Worm (Caenorhabditis elegans) whole organism, L4 larva: ENCODE data around the gene clhm-1.
A peak's percentile ranks its signal among the peaks of the same experiment; 100 is the strongest.

Source experiments
- F26F4.8 ChIP-seq: fragments of 200-800 bp; sonication (Bioruptor generic); conservative IDR thresholded peaks from 2 replicates; pipeline ENCODE4 v1.3.6; 2022; ENCODE audit warnings: missing genetic modification characterization, missing compliant biosample characterization
- F37D6.2 ChIP-seq: sonication (generic microtip); optimal IDR thresholded peaks from 2 replicates; lab custom pipeline; 2016; ENCODE audit warnings: mild to moderate bottlenecking, missing genetic modification characterization, missing compliant biosample characterization
- R02D3.7 ChIP-seq: fragments of 150-350 bp; sonication (generic microtip); optimal IDR thresholded peaks from 3 replicates; lab custom pipeline; 2014; ENCODE audit warnings: missing biosample characterization, missing genetic modification characterization
- Y105C5A.15 ChIP-seq: fragments of 200-800 bp; sonication (Bioruptor generic); IDR thresholded peaks from 2 replicates; pipeline ENCODE4 v1.3.6; 2022; ENCODE audit warnings: missing genetic modification characterization, missing compliant biosample characterization
- Y5F2A.4 ChIP-seq: fragments of 200-800 bp; sonication (Bioruptor generic); optimal IDR thresholded peaks from 2 replicates; lab custom pipeline; 2018; ENCODE audit warnings: mild to moderate bottlenecking, missing genetic modification characterization, missing compliant biosample characterization
- aha-1 ChIP-seq: fragments of 150-350 bp; peaks from one replicate; lab custom pipeline; 2014; ENCODE audit warnings: missing biosample characterization, missing genetic modification characterization
- aly-2 ChIP-seq: sonication (generic microtip); optimal IDR thresholded peaks from 2 replicates; lab custom pipeline; 2018; ENCODE audit warnings: missing biosample characterization, missing genetic modification characterization
- arid-1 ChIP-seq: fragments of 200-800 bp; sonication (Bioruptor generic); conservative IDR thresholded peaks from 2 replicates; pipeline ENCODE4 v1.3.6; 2022; ENCODE audit warnings: missing genetic modification reagents, missing genetic modification characterization, missing compliant biosample characterization
- ceh-32 ChIP-seq: sonication (generic microtip); optimal IDR thresholded peaks from 2 replicates; lab custom pipeline; 2016; ENCODE audit warnings: mild to moderate bottlenecking, missing genetic modification characterization, missing compliant biosample characterization; ENCODE audit not compliant: poor library complexity
- ceh-44 ChIP-seq: fragments of 200-800 bp; sonication (Bioruptor generic); IDR thresholded peaks from 2 replicates; pipeline ENCODE4 v1.3.6; 2022; ENCODE audit warnings: missing genetic modification reagents, missing genetic modification characterization, missing compliant biosample characterization
- ceh-82 ChIP-seq: sonication (generic microtip); optimal IDR thresholded peaks from 2 replicates; lab custom pipeline; 2017; ENCODE audit warnings: missing biosample characterization, missing genetic modification characterization
- ces-1 ChIP-seq: fragments of 150-350 bp; sonication (generic microtip); optimal IDR thresholded peaks from 4 replicates; lab custom pipeline; 2014; ENCODE audit warnings: missing biosample characterization, missing genetic modification reagents, missing genetic modification characterization
- cey-2 ChIP-seq: sonication (generic microtip); optimal IDR thresholded peaks from 3 replicates; lab custom pipeline; 2017; ENCODE audit warnings: missing genetic modification characterization, mild to moderate bottlenecking, missing compliant biosample characterization, antibody characterized with exemption, borderline replicate concordance; ENCODE audit not compliant: insufficient read depth
- ctbp-1 ChIP-seq: fragments of 200-800 bp; sonication (Bioruptor generic); IDR thresholded peaks from 2 replicates; pipeline ENCODE4 v1.3.6; 2022; ENCODE audit warnings: missing genetic modification reagents, missing genetic modification characterization, missing compliant biosample characterization
- daf-12 ChIP-seq: fragments of 150-350 bp; optimal IDR thresholded peaks from 2 replicates; lab custom pipeline; 2014; ENCODE audit warnings: missing biosample characterization, missing genetic modification reagents, missing genetic modification characterization
- daf-16 ChIP-seq, 3 experiments: sonication (generic microtip); optimal IDR thresholded peaks; 2 replicates each; lab custom pipeline; 2016 to 2017; ENCODE audit warnings: missing genetic modification characterization in 3 of 3, missing genetic modification reagents in 3 of 3, mild to moderate bottlenecking in 2 of 3, missing compliant biosample characterization in 2 of 3, missing biosample characterization in 1 of 3, moderate library complexity in 1 of 3
- dmd-6 ChIP-seq: fragments of 200-800 bp; sonication (Bioruptor generic); IDR thresholded peaks from 2 replicates; pipeline ENCODE4 v1.3.6; 2022; ENCODE audit warnings: missing genetic modification reagents, missing genetic modification characterization, missing compliant biosample characterization
- dmd-8 ChIP-seq: fragments of 200-800 bp; sonication (Bioruptor generic); IDR thresholded peaks from 2 replicates; pipeline ENCODE4 v1.3.6; 2022; ENCODE audit warnings: missing genetic modification characterization, missing compliant biosample characterization
- dve-1 ChIP-seq: sonication (generic microtip); optimal IDR thresholded peaks from 2 replicates; lab custom pipeline; 2017; ENCODE audit warnings: antibody characterized with exemption, mild to moderate bottlenecking, missing genetic modification characterization, missing compliant biosample characterization; ENCODE audit not compliant: insufficient read depth
- egl-43 ChIP-seq: fragments of 200-800 bp; sonication (Bioruptor generic); IDR thresholded peaks from 2 replicates; pipeline ENCODE4 v1.3.6; 2022; ENCODE audit warnings: missing genetic modification reagents, missing genetic modification characterization, missing compliant biosample characterization
- fkh-10 ChIP-seq: fragments of 150-350 bp; optimal IDR thresholded peaks from 2 replicates; lab custom pipeline; 2014; ENCODE audit warnings: missing biosample characterization, missing genetic modification reagents, missing genetic modification characterization
- hif-1 ChIP-seq, 2 experiments: sonication (generic microtip); optimal IDR thresholded peaks; 2 replicates each; lab custom pipeline; 2016 to 2017; ENCODE audit warnings: missing compliant biosample characterization in 2 of 2, missing genetic modification characterization in 2 of 2, missing genetic modification reagents in 2 of 2, missing genotype in 2 of 2, mild to moderate bottlenecking in 1 of 2
- hlh-11 ChIP-seq: fragments of 200-800 bp; sonication (Bioruptor generic); optimal IDR thresholded peaks from 2 replicates; lab custom pipeline; 2018; ENCODE audit warnings: mild to moderate bottlenecking, missing genetic modification characterization, missing compliant biosample characterization
- hlh-30 ChIP-seq: sonication (generic microtip); optimal IDR thresholded peaks from 2 replicates; lab custom pipeline; 2017; ENCODE audit warnings: antibody characterized with exemption, mild to moderate bottlenecking, missing genetic modification characterization, missing compliant biosample characterization; ENCODE audit not compliant: insufficient read depth
- hmg-1.1 ChIP-seq: fragments of 200-800 bp; sonication (Bioruptor generic); IDR thresholded peaks from 2 replicates; pipeline ENCODE4 v1.3.6; 2022; ENCODE audit warnings: missing genetic modification reagents, missing genetic modification characterization, missing compliant biosample characterization
- jun-1 ChIP-seq: fragments of 150-350 bp; optimal IDR thresholded peaks from 2 replicates; lab custom pipeline; 2014; ENCODE audit warnings: missing biosample characterization, missing genetic modification reagents, missing genetic modification characterization
- lin-29 ChIP-seq: fragments of 200-800 bp; sonication (Bioruptor generic); IDR thresholded peaks from 2 replicates; pipeline ENCODE4 v1.3.6; 2022; ENCODE audit warnings: missing genetic modification reagents, missing genetic modification characterization, missing compliant biosample characterization
- lsy-2 ChIP-seq, 2 experiments: fragments of 150-350 bp in 1 of 2; sonication (generic microtip) in 1 of 2; optimal IDR thresholded peaks; 2 replicates each; lab custom pipeline; 2014 to 2017; ENCODE audit warnings: missing biosample characterization in 2 of 2, missing genetic modification characterization in 2 of 2
- madf-5 ChIP-seq, 2 experiments: fragments of 200-800 bp; sonication (Bioruptor generic); IDR thresholded peaks; 2 replicates each; pipeline ENCODE4 v1.3.6; 2022; ENCODE audit warnings: missing compliant biosample characterization in 2 of 2, missing genetic modification characterization in 2 of 2
- mdl-1 ChIP-seq, 2 experiments: fragments of 150-350 bp in 1 of 2; sonication (generic microtip) in 1 of 2; optimal IDR thresholded peaks; 2 replicates each; lab custom pipeline; 2014 to 2017; ENCODE audit warnings: missing biosample characterization in 2 of 2, missing genetic modification characterization in 2 of 2
- mdt-29 ChIP-seq: fragments of 200-800 bp; sonication (Bioruptor generic); IDR thresholded peaks from 2 replicates; pipeline ENCODE4 v1.3.6; 2022; ENCODE audit warnings: missing genetic modification reagents, missing genetic modification characterization, missing compliant biosample characterization
- mep-1 ChIP-seq: fragments of 150-350 bp; sonication (generic microtip); optimal IDR thresholded peaks from 3 replicates; lab custom pipeline; 2014; ENCODE audit warnings: missing biosample characterization, missing genetic modification characterization
- mes-2 ChIP-seq: sonication (generic microtip); optimal IDR thresholded peaks from 2 replicates; lab custom pipeline; 2016; ENCODE audit warnings: missing genotype, mild to moderate bottlenecking, missing genetic modification characterization, missing compliant biosample characterization; ENCODE audit not compliant: poor library complexity, severe bottlenecking
- mxl-2 ChIP-seq: fragments of 200-800 bp; sonication (Bioruptor generic); conservative IDR thresholded peaks from 2 replicates; pipeline ENCODE4 v1.3.6; 2022; ENCODE audit warnings: missing genetic modification reagents, missing genetic modification characterization, missing compliant biosample characterization
- mxl-3 ChIP-seq: fragments of 200-800 bp; sonication (Bioruptor generic); optimal IDR thresholded peaks from 2 replicates; lab custom pipeline; 2018; ENCODE audit warnings: mild to moderate bottlenecking, missing genetic modification characterization, missing compliant biosample characterization
- nhr-102 ChIP-seq: sonication (generic microtip); optimal IDR thresholded peaks from 2 replicates; lab custom pipeline; 2016; ENCODE audit warnings: mild to moderate bottlenecking, missing genetic modification characterization, moderate library complexity, missing compliant biosample characterization
- nhr-11 ChIP-seq: fragments of 150-350 bp; optimal IDR thresholded peaks from 2 replicates; lab custom pipeline; 2014; ENCODE audit warnings: missing biosample characterization, missing genetic modification characterization
- nhr-111 ChIP-seq: fragments of 200-800 bp; sonication (Bioruptor generic); optimal IDR thresholded peaks from 2 replicates; lab custom pipeline; 2018; ENCODE audit warnings: mild to moderate bottlenecking, missing genetic modification characterization, missing compliant biosample characterization
- nhr-237 ChIP-seq: sonication (generic microtip); optimal IDR thresholded peaks from 2 replicates; lab custom pipeline; 2017; ENCODE audit warnings: missing biosample characterization, missing genetic modification characterization
- php-3 ChIP-seq: fragments of 200-800 bp; sonication (Bioruptor generic); IDR thresholded peaks from 2 replicates; pipeline ENCODE4 v1.3.6; 2022; ENCODE audit warnings: missing genetic modification reagents, missing genetic modification characterization, missing compliant biosample characterization
- pqm-1 ChIP-seq: sonication (generic microtip); optimal IDR thresholded peaks from 2 replicates; lab custom pipeline; 2017; ENCODE audit warnings: missing biosample characterization, missing genetic modification characterization
- saeg-2 ChIP-seq: fragments of 200-800 bp; sonication (Bioruptor generic); IDR thresholded peaks from 2 replicates; pipeline ENCODE4 v1.3.6; 2022; ENCODE audit warnings: missing genetic modification reagents, missing genetic modification characterization, missing compliant biosample characterization
- set-16 ChIP-seq: fragments of 200-800 bp; sonication (Bioruptor generic); IDR thresholded peaks from 2 replicates; pipeline ENCODE4 v1.3.6; 2022; ENCODE audit warnings: missing genetic modification reagents, missing genetic modification characterization, missing compliant biosample characterization
- snpc-4 ChIP-seq: fragments of 150-350 bp; optimal IDR thresholded peaks from 2 replicates; lab custom pipeline; 2014; ENCODE audit warnings: missing biosample characterization, missing genetic modification characterization
- tra-1 ChIP-seq: fragments of 200-800 bp; sonication (Bioruptor generic); IDR thresholded peaks from 2 replicates; pipeline ENCODE4 v1.3.6; 2022; ENCODE audit warnings: missing genetic modification reagents, missing genetic modification characterization, missing compliant biosample characterization
- unc-39 ChIP-seq: sonication (generic microtip); optimal IDR thresholded peaks from 2 replicates; lab custom pipeline; 2017; ENCODE audit warnings: missing biosample characterization, missing genetic modification characterization
- unc-62 ChIP-seq, 3 experiments: fragments of 150-350 bp in 1 of 3; sonication (generic microtip); optimal IDR thresholded peaks in 2 of 3; peaks in 1 of 3; 1 replicate in 1 of 3; 2 replicates in 2 of 3; lab custom pipeline; 2014 to 2017; ENCODE audit warnings: missing biosample characterization in 3 of 3, missing genetic modification characterization in 3 of 3, missing genetic modification reagents in 3 of 3, missing genotype in 1 of 3
- zfp-2 ChIP-seq: sonication (generic microtip); optimal IDR thresholded peaks from 2 replicates; lab custom pipeline; 2016; ENCODE audit warnings: mild to moderate bottlenecking, missing genetic modification characterization, missing compliant biosample characterization
- zip-2 ChIP-seq: fragments of 150-350 bp; optimal IDR thresholded peaks from 2 replicates; lab custom pipeline; 2014; ENCODE audit warnings: missing biosample characterization, missing genetic modification characterization
- ztf-11 ChIP-seq: fragments of 150-350 bp; optimal IDR thresholded peaks from 2 replicates; lab custom pipeline; 2014; ENCODE audit warnings: missing biosample characterization, missing genetic modification characterization

clhm-1 gene

DNA sequence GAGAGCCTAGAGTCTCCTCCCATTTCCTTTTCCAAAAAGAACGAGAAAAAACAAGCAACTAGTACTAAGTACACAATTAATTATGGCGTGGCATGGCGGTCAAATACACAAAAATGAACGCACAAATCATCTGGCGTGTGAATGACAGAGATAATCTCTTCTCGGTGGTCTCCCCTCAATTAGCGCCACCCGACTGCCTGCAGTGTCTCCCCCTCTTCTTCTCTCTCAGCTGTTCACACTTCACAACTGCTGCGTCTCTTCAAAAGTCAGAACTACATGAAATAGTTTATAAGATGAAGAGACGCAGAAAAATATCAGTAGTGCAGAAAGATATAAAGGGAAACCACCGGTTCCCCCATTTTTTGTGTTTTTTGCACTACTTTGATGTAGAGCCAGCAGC, 43.4 kb downstream of the clhm-1 start (continued):
- TF ChIP-seq hif-1 (tag; optimal IDR thresholded peaks at IDR 0.05; lab: Kevin White, UChicago) (no peak), daf-16 (GFP tag; optimal IDR thresholded peaks at IDR 0.05; lab: Kevin White, UChicago) (no peak), daf-16 (tag; optimal IDR thresholded peaks at IDR 0.05; lab: Kevin White, UChicago) (peak; percentile 23), saeg-2 (GFP tag; lab: Robert Waterston, UW) (no peak), ctbp-1 (GFP tag; lab: Robert Waterston, UW) (peak; percentile 43; the same call in 1 of the 2 replicates), unc-39 (tag; lab: Kevin White, UChicago) (no peak), dve-1 (peak; percentile 67), mes-2 (tag; lab: Kevin White, UChicago) (peak; percentile 43), cey-2 (tag; lab: Kevin White, UChicago) (peak; percentile 19), mep-1 (peak; percentile 62), nhr-237 (tag; lab: Kevin White, UChicago) (no peak), lin-29 (GFP tag; lab: Robert Waterston, UW) (no peak), php-3 (no peak), nhr-102 (tag; lab: Kevin White, UChicago) (no peak), unc-62 (GFP tag; optimal IDR thresholded peaks at IDR 0.05 in 1 of 2; lab: Kevin White, UChicago) (no peak), unc-62 (tag; optimal IDR thresholded peaks at IDR 0.05; lab: Kevin White, UChicago) (no peak), F26F4.8 (no peak), R02D3.7 (tag; lab: Kevin White, UChicago) (no peak), mdt-29 (no peak), hlh-30 (tag; lab: Kevin White, UChicago) (peak; percentile 68), ceh-44 (no peak), daf-12 (tag; lab: Kevin White, UChicago) (no peak), snpc-4 (tag; lab: Kevin White, UChicago) (no peak), Y5F2A.4 (GFP tag; lab: Kevin White, UChicago) (no peak), dmd-6 (GFP tag; lab: Robert Waterston, UW) (peak; percentile 69), zfp-2 (tag; lab: Kevin White, UChicago) (no peak), aha-1 (tag; lab: Kevin White, UChicago) (no peak), lsy-2 (tag; optimal IDR thresholded peaks at IDR 0.05; lab: Kevin White, UChicago) (peak; percentile 48 to 51), egl-43 (GFP tag; lab: Robert Waterston, UW) (no peak), ceh-82 (tag; lab: Kevin White, UChicago) (no peak), madf-5 (GFP tag; IDR thresholded peaks at IDR 0.05; lab: Robert Waterston, UW) (no peak), mdl-1 (tag; optimal IDR thresholded peaks at IDR 0.05; lab: Kevin White, UChicago) (peak; percentile 46 to 82), zip-2 (no peak), nhr-111 (GFP tag; lab: Kevin White, UChicago) (no peak), mxl-2 (no peak), mxl-3 (peak; percentile 69), ztf-11 (tag; lab: Kevin White, UChicago) (no peak), jun-1 (no peak), dmd-8 (GFP tag; lab: Robert Waterston, UW) (no peak), tra-1 (GFP tag; lab: Robert Waterston, UW) (peak; percentile 90), hlh-11 (tag; lab: Kevin White, UChicago) (peak; percentile 91), nhr-11 (tag; lab: Kevin White, UChicago) (peak; percentile 66), Y105C5A.15 (no peak), aly-2 (tag; lab: Kevin White, UChicago) (no peak), fkh-10 (no peak), hmg-1.1 (GFP tag; lab: Robert Waterston, UW) (peak; percentile 54; the same call in 1 of the 2 replicates), arid-1 (GFP tag; lab: Robert Waterston, UW) (no peak), ceh-32 (tag; lab: Kevin White, UChicago) (no peak), F37D6.2 (tag; lab: Kevin White, UChicago) (no peak), set-16 (no peak), ces-1 (GFP tag; lab: Kevin White, UChicago) (no peak), pqm-1 (no peak)
